Worm (Caenorhabditis elegans): Measurements from ENCODE around the gene C33A12.19.

Gene C33A12.19

ce11 chrIV:9516831-9517230, at the start of gene C33A12.19:
TSS of gene C33A12.19 (plus strand) at chrIV:9516999.
- TF ChIP-seq lsy-2 (tag; optimal IDR thresholded peaks at IDR 0.05) (no peak), lin-32 (GFP tag; optimal IDR thresholded peaks at IDR 0.05) (no peak), unc-120 (tag; optimal IDR thresholded peaks at IDR 0.05; ENCODE audit: poor library complexity, severe bottlenecking) (no peak), nhr-76 (tag; optimal IDR thresholded peaks at IDR 0.05) (no peak), ceh-39 (tag; optimal IDR thresholded peaks at IDR 0.05) (no peak), drap-1 (GFP tag; optimal IDR thresholded peaks at IDR 0.05) (no peak), pha-4 (tag; optimal IDR thresholded peaks at IDR 0.05) (no peak)

ce11 chrIV:9467418-9467817, 49.4 kb upstream of the C33A12.19 start, which contains the start of gene F38E11.6:
TSS of gene F38E11.6 (minus strand) at chrIV:9467518.
- TF ChIP-seq unc-120 (tag; optimal IDR thresholded peaks at IDR 0.05; ENCODE audit: poor library complexity, severe bottlenecking), result no peak
- no peak for TF ChIP-seq sptf-1 (tag; optimal IDR thresholded peaks at IDR 0.05)
- TF ChIP-seq elt-3 (tag; optimal IDR thresholded peaks at IDR 0.05), result no peak
- TF ChIP-seq ztf-11 (tag; optimal IDR thresholded peaks at IDR 0.05), result no peak

ce11 chrIV:9469293-9469692, 47.5 kb upstream of the C33A12.19 start:
- TF ChIP-seq pha-4 (tag; optimal IDR thresholded peaks at IDR 0.05), result no peak

ce11 chrIV:9477135-9477928, 39.5 kb upstream of the C33A12.19 start, which contains the start of gene wrt-3:
TSS of gene wrt-3 (minus strand) at chrIV:9477456.
- peak; percentile 96 for TF ChIP-seq cnd-1 (tag; optimal IDR thresholded peaks at IDR 0.05)
- no peak for TF ChIP-seq hlh-1 (tag; optimal IDR thresholded peaks at IDR 0.05)
- peak; percentile 65 for TF ChIP-seq nhr-28 (tag; optimal IDR thresholded peaks at IDR 0.05)
- TF ChIP-seq mls-2 (tag; optimal IDR thresholded peaks at IDR 0.05), result peak; percentile 98
- no peak for TF ChIP-seq blmp-1 (tag; optimal IDR thresholded peaks at IDR 0.05)
- TF ChIP-seq flh-1 (GFP tag; optimal IDR thresholded peaks at IDR 0.05), result peak; percentile 89
- TF ChIP-seq nhr-237 (tag; optimal IDR thresholded peaks at IDR 0.05), result no peak
- peak; percentile 89 for TF ChIP-seq ceh-43 (GFP tag; optimal IDR thresholded peaks at IDR 0.05)
- TF ChIP-seq ceh-83 (GFP tag; optimal IDR thresholded peaks at IDR 0.05), result peak; percentile 98
- TF ChIP-seq mep-1 (tag; optimal IDR thresholded peaks at IDR 0.05), result no peak
- TF ChIP-seq snpc-4 (tag; optimal IDR thresholded peaks at IDR 0.05), result no peak
- no peak for TF ChIP-seq elt-3 (tag; optimal IDR thresholded peaks at IDR 0.05)
- peak; percentile 96 for TF ChIP-seq drap-1 (GFP tag; optimal IDR thresholded peaks at IDR 0.05)
- TF ChIP-seq lin-13 (tag; optimal IDR thresholded peaks at IDR 0.05), result peak; percentile 31
- peak; percentile 98 for TF ChIP-seq sptf-1 (tag; optimal IDR thresholded peaks at IDR 0.05)
- no peak for TF ChIP-seq lsy-2 (tag; optimal IDR thresholded peaks at IDR 0.05)
- peak; percentile 27 for TF ChIP-seq unc-62 (GFP tag; optimal IDR thresholded peaks at IDR 0.05)
- peak; percentile 91 for TF ChIP-seq sem-2 (GFP tag; optimal IDR thresholded peaks at IDR 0.05)
- TF ChIP-seq nhr-2 (tag; optimal IDR thresholded peaks at IDR 0.05), result no peak
- TF ChIP-seq ceh-39 (tag; optimal IDR thresholded peaks at IDR 0.05), result no peak
- TF ChIP-seq unc-120 (tag; optimal IDR thresholded peaks at IDR 0.05; ENCODE audit: poor library complexity, severe bottlenecking), result peak; percentile 94
- TF ChIP-seq pha-4 (tag; optimal IDR thresholded peaks at IDR 0.05), result peak; percentile 42
- no peak for TF ChIP-seq zip-8 (tag; optimal IDR thresholded peaks at IDR 0.05)
- peak; percentile 91 for TF ChIP-seq ham-2 (GFP tag; optimal IDR thresholded peaks at IDR 0.05)
- TF ChIP-seq M03D4.4 (tag; optimal IDR thresholded peaks at IDR 0.05), result peak; percentile 95
- TF ChIP-seq ces-1 (GFP tag; optimal IDR thresholded peaks at IDR 0.05), result no peak
- TF ChIP-seq nhr-76 (tag; optimal IDR thresholded peaks at IDR 0.05), result peak; percentile 18
- TF ChIP-seq bed-3 (GFP tag; optimal IDR thresholded peaks at IDR 0.05), result peak; percentile 90
- no peak for TF ChIP-seq mab-5 (tag; optimal IDR thresholded peaks at IDR 0.05)
- peak; percentile 58 for TF ChIP-seq nhr-12 (tag; optimal IDR thresholded peaks at IDR 0.05)
- peak; percentile 94 for TF ChIP-seq lin-32 (GFP tag; optimal IDR thresholded peaks at IDR 0.05)
- TF ChIP-seq tbx-8 (GFP tag; optimal IDR thresholded peaks at IDR 0.05), result peak; percentile 95
- peak; percentile 58 for TF ChIP-seq ztf-11 (tag; optimal IDR thresholded peaks at IDR 0.05)
- no peak for TF ChIP-seq unc-39 (tag; optimal IDR thresholded peaks at IDR 0.05)
- no peak for TF ChIP-seq elt-1 (tag; optimal IDR thresholded peaks at IDR 0.05; ENCODE audit: borderline replicate concordance, insufficient read depth)
